Worm (Caenorhabditis elegans) whole organism, mixed stage, embryonic: ENCODE measurements around the gene srt-33.

Experiments
- ceh-39 ChIP-seq: fragments of 150-350 bp; optimal IDR thresholded peaks from 2 replicates; lab custom pipeline; 2014; ENCODE audit warnings: missing biosample characterization, missing genetic modification characterization
- lsy-2 ChIP-seq: fragments of 150-350 bp; optimal IDR thresholded peaks from 2 replicates; lab custom pipeline; 2014; ENCODE audit warnings: missing biosample characterization, missing genetic modification characterization
- nhr-12 ChIP-seq: fragments of 150-350 bp; optimal IDR thresholded peaks from 2 replicates; lab custom pipeline; 2014; ENCODE audit warnings: missing biosample characterization, missing genetic modification characterization
- nhr-237 ChIP-seq: fragments of 150-350 bp; optimal IDR thresholded peaks from 2 replicates; lab custom pipeline; 2014; ENCODE audit warnings: missing biosample characterization, missing genetic modification characterization
- pha-4 ChIP-seq: fragments of 150-350 bp; optimal IDR thresholded peaks from 2 replicates; lab custom pipeline; 2018; ENCODE audit warnings: missing biosample characterization, missing genetic modification reagents, missing genetic modification characterization
- snpc-4 ChIP-seq: fragments of 150-350 bp; optimal IDR thresholded peaks from 2 replicates; lab custom pipeline; 2014; ENCODE audit warnings: missing biosample characterization, missing genetic modification characterization
- unc-120 ChIP-seq: sonication (generic microtip); optimal IDR thresholded peaks from 2 replicates; lab custom pipeline; 2017; ENCODE audit warnings: missing genetic modification characterization, missing compliant biosample characterization; ENCODE audit not compliant: poor library complexity, severe bottlenecking
- unc-62 ChIP-seq: fragments of 150-350 bp; optimal IDR thresholded peaks from 2 replicates; lab custom pipeline; 2014; ENCODE audit warnings: missing biosample characterization, missing genetic modification reagents, missing genetic modification characterization
- ztf-11 ChIP-seq: fragments of 150-350 bp; optimal IDR thresholded peaks from 2 replicates; lab custom pipeline; 2014; ENCODE audit warnings: missing biosample characterization, missing genetic modification characterization

- TF ChIP-seq ztf-11 (tag; lab: Kevin White, UChicago) (no peak), lsy-2 (no peak), snpc-4 (tag; lab: Kevin White, UChicago) (no peak), nhr-237 (no peak), unc-120 (no peak), nhr-12 (tag; lab: Kevin White, UChicago) (no peak), ceh-39 (tag; lab: Kevin White, UChicago) (no peak), unc-62 (GFP tag; lab: Kevin White, UChicago) (no peak), pha-4 (tag; lab: Kevin White, UChicago) (no peak)
Observed at ce11 chrV:14301076-14301475, 21.4 kb upstream of the srt-33 start, which contains the start of gene F14D7.6.
